Fruit fly (Drosophila melanogaster): ENCODE data around the gene CG14546.

Gene CG14546

DNA sequence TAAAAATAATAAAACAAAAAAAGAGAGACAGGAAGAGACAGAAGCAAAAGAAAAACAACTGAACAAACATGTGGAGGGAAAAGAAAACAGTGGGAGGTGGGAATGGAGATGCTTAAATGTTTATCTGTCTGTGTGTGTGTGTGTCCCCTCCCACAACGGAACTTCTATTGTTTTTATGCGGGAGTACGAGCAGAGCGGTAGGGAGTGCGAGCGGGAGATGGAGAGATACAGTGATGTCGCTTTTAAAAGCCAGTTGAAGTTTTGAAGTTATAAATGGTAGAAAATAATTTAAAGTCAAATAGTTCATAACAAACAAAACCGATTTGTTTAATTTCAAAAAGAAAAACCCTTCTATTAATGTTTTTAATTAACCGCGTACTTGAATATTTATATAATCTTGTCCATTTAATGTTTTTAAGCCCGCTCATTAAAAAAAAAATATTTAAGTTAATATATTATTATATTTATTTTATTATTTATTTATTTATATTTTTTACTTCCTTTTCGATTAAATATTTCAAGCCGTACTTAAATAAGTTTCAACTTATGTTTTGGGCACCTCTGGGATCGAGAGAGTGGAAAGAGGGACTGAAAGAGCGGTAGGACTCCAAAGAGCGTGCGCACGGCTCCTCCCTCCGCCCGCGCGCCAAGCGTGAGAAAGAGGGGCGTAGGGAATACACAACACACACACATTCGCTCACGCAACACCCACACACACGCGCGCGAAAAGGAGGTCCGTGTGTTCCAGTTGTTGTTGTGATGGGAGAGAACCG is 42.0 kb downstream of the CG14546 start (continued):
- TF ChIP-seq ssp (GFP tag; IDR thresholded peaks at IDR 0.05) (0 out of 2 replicates have a peak, but pooled peaks have one; percentile 22), CG12219 (GFP tag; optimal IDR thresholded peaks at IDR 0.05) (no peak), corto (GFP tag; optimal IDR thresholded peaks at IDR 0.05) (no peak), CG15073 (GFP tag; optimal IDR thresholded peaks at IDR 0.05) (peak; percentile 32), sens (GFP tag) (peak; percentile 37), danr (GFP tag; IDR thresholded peaks at IDR 0.05) (no peak), bcd (GFP tag; optimal IDR thresholded peaks at IDR 0.05) (peak; percentile 37), Hand (GFP tag; optimal IDR thresholded peaks at IDR 0.05) (no peak), CG5180 (GFP tag; optimal IDR thresholded peaks at IDR 0.05) (peak; percentile 1), CG8924 (tag; optimal IDR thresholded peaks at IDR 0.05) (peak; percentile 48), lilli (GFP tag; optimal IDR thresholded peaks at IDR 0.05) (peak; percentile 22), CG13296 (GFP tag; optimal IDR thresholded peaks at IDR 0.05) (peak; percentile 53), crc (GFP tag; optimal IDR thresholded peaks at IDR 0.05) (no peak), CG6813 (GFP tag; optimal IDR thresholded peaks at IDR 0.05) (peak; percentile 44), pho (GFP tag; optimal IDR thresholded peaks at IDR 0.05) (no peak), twi (tag; optimal IDR thresholded peaks at IDR 0.05) (peak; percentile 56), CG11723 (GFP tag; optimal IDR thresholded peaks at IDR 0.05) (no peak), CG7987 (GFP tag; optimal IDR thresholded peaks at IDR 0.05) (no peak), Awh (GFP tag; IDR thresholded peaks at IDR 0.05) (peak; percentile 45; the same call in 1 of the 2 replicates), org-1 (GFP tag; optimal IDR thresholded peaks at IDR 0.05) (peak; percentile 23), HLH54F (GFP tag; optimal IDR thresholded peaks at IDR 0.05) (no peak), Hsf (GFP tag; optimal IDR thresholded peaks at IDR 0.05) (peak; percentile 1), Myb (GFP tag; optimal IDR thresholded peaks at IDR 0.05) (peak; percentile 3), MTF-1 (GFP tag; optimal IDR thresholded peaks at IDR 0.05; ENCODE audit: borderline replicate concordance) (peak; percentile 16), CG2116 (GFP tag; optimal IDR thresholded peaks at IDR 0.05) (no peak), ind (GFP tag; optimal IDR thresholded peaks at IDR 0.05) (peak; percentile 52), CG6254 (GFP tag; optimal IDR thresholded peaks at IDR 0.05) (no peak), CG10147 (GFP tag; optimal IDR thresholded peaks at IDR 0.05) (peak; percentile 56), Dek (tag; optimal IDR thresholded peaks at IDR 0.05) (peak; percentile 23), CG8388 (GFP tag; optimal IDR thresholded peaks at IDR 0.05) (peak; percentile 87), CG5245 (GFP tag; optimal IDR thresholded peaks at IDR 0.05) (no peak), gcm2 (GFP tag; optimal IDR thresholded peaks at IDR 0.05) (no peak), gcm (GFP tag; optimal IDR thresholded peaks at IDR 0.05) (peak; percentile 44), YL-1 (GFP tag; optimal IDR thresholded peaks at IDR 0.05) (no peak), btn (GFP tag; optimal IDR thresholded peaks at IDR 0.05) (no peak), CG1647 (GFP tag; optimal IDR thresholded peaks at IDR 0.05) (no peak), Adf1 (GFP tag; IDR thresholded peaks at IDR 0.05) (no peak), CG43689 (GFP tag; IDR thresholded peaks at IDR 0.05) (no peak), CG18476 (GFP tag; optimal IDR thresholded peaks at IDR 0.05) (peak; percentile 4), Dad (GFP tag; optimal IDR thresholded peaks at IDR 0.05) (no peak), aop (GFP tag; IDR thresholded peaks at IDR 0.05) (peak; percentile 76; the same call in 1 of the 2 replicates), grau (tag; optimal IDR thresholded peaks at IDR 0.05) (peak; percentile 76), CG9609 (GFP tag; optimal IDR thresholded peaks at IDR 0.05) (no peak), CG9932 (GFP tag; IDR thresholded peaks at IDR 0.05) (peak; percentile 61), hth (optimal IDR thresholded peaks at IDR 0.05) (no peak), psq (GFP tag; optimal IDR thresholded peaks at IDR 0.05) (no peak), CG7928 (GFP tag; optimal IDR thresholded peaks at IDR 0.05) (no peak), Hmr (GFP tag; optimal IDR thresholded peaks at IDR 0.05) (peak; percentile 66), BEAF-32 (GFP tag; optimal IDR thresholded peaks at IDR 0.05) (no peak)

Measured in whole organism, embryonic.